Comparison of ENCODE assay signal across 1 worm cellular context in genomic region chrIV:14836885-14837284, ce11.
A peak's percentile ranks its signal among the peaks of the same experiment; 100 is the strongest.
TF ChIP-seq lines count a peak whose summit lies in the region.

Gene Y57G11C.22 (plus strand): TSS chrIV:14837211.

TF ChIP-seq in whole organism, L1 larva, 84 proteins besides CTCF, POLR2A, EP300 and RAD21 (continued from another document):
- TF ChIP-seq swsn-7 (tag; optimal IDR thresholded peaks at IDR 0.05; lab: Kevin White, UChicago) = peak; percentile 72
- TF ChIP-seq lin-35 (GFP tag; optimal IDR thresholded peaks at IDR 0.05; lab: Kevin White, UChicago) = no peak
- peak; percentile 16 to 66 (median 27) for TF ChIP-seq ceh-82 (tag; optimal IDR thresholded peaks at IDR 0.05; lab: Kevin White, UChicago)
- peak; percentile 5 for TF ChIP-seq pax-3 (tag; optimal IDR thresholded peaks at IDR 0.05; lab: Kevin White, UChicago)
- TF ChIP-seq xbp-1 (tag; optimal IDR thresholded peaks at IDR 0.05; lab: Kevin White, UChicago) = peak; percentile 36
- TF ChIP-seq tbx-2 (tag; optimal IDR thresholded peaks at IDR 0.05; lab: Kevin White, UChicago) = peak; percentile 39
- TF ChIP-seq nhr-71 (tag; optimal IDR thresholded peaks at IDR 0.05; lab: Kevin White, UChicago) = peak; percentile 63
- no peak for TF ChIP-seq ztf-11 (tag; optimal IDR thresholded peaks at IDR 0.05; lab: Kevin White, UChicago)
- TF ChIP-seq unc-86 (tag; optimal IDR thresholded peaks at IDR 0.05; lab: Kevin White, UChicago) = peak; percentile 63
- no peak for TF ChIP-seq sptf-1 (tag; optimal IDR thresholded peaks at IDR 0.05; lab: Kevin White, UChicago)
- TF ChIP-seq dpl-1 (GFP tag; optimal IDR thresholded peaks at IDR 0.05; lab: Kevin White, UChicago) = peak in 1 of 3 experiments; percentile 26
- no peak for TF ChIP-seq mab-9 (GFP tag; IDR thresholded peaks at IDR 0.05; lab: Robert Waterston, UW)
- no peak for TF ChIP-seq nhr-84 (tag; optimal IDR thresholded peaks at IDR 0.05; lab: Kevin White, UChicago)
- peak; percentile 79 for TF ChIP-seq dsc-1 (tag; optimal IDR thresholded peaks at IDR 0.05; lab: Kevin White, UChicago)
- TF ChIP-seq nhr-47 (tag; optimal IDR thresholded peaks at IDR 0.05; lab: Kevin White, UChicago) = peak; percentile 67
- TF ChIP-seq egl-27 (tag; optimal IDR thresholded peaks at IDR 0.05; lab: Kevin White, UChicago) = no peak
- TF ChIP-seq efl-1 (optimal IDR thresholded peaks at IDR 0.05; lab: Kevin White, UChicago) = peak; percentile 71 to 82
- peak in 1 of 2 experiments; percentile 64 for TF ChIP-seq efl-1 (GFP tag; optimal IDR thresholded peaks at IDR 0.05 in 1 of 2; lab: Kevin White, UChicago)
- TF ChIP-seq lsy-2 (tag; optimal IDR thresholded peaks at IDR 0.05; lab: Kevin White, UChicago) = peak; percentile 16 to 43
- TF ChIP-seq sox-4 (tag; optimal IDR thresholded peaks at IDR 0.05; lab: Kevin White, UChicago) = peak; percentile 14
